Fruit fly (Drosophila melanogaster) whole organism, embryonic: ENCODE data around the gene CG5096.

ENCODE experiments used
- Abd-B ChIP-seq: fragments of 200-800 bp; sonication (Bioruptor generic); optimal IDR thresholded peaks from 2 replicates; lab custom pipeline; 2018; ENCODE audit warnings: missing biosample characterization, mild to moderate bottlenecking, missing genetic modification characterization, moderate library complexity
- Adf1 ChIP-seq: fragments of 200-800 bp; sonication (Bioruptor generic); IDR thresholded peaks from 2 replicates; pipeline ENCODE4 v1.3.6; 2022; ENCODE audit warnings: missing biosample characterization, missing genetic modification characterization
- Bdp1 ChIP-seq: fragments of 200-800 bp; sonication (Bioruptor generic); optimal IDR thresholded peaks from 3 replicates; lab custom pipeline; 2016; ENCODE audit warnings: missing biosample characterization, missing genetic modification characterization
- CG10209 ChIP-seq: fragments of 200-800 bp; sonication (Bioruptor generic); optimal IDR thresholded peaks from 3 replicates; lab custom pipeline; 2017; ENCODE audit warnings: missing biosample characterization, mild to moderate bottlenecking, missing genetic modification characterization, missing genetic modification reagents
- CG10274 ChIP-seq: fragments of 200-800 bp; sonication (Bioruptor generic); optimal IDR thresholded peaks from 3 replicates; lab custom pipeline; 2017; ENCODE audit warnings: missing biosample characterization, mild to moderate bottlenecking, missing genetic modification characterization
- CG10959 ChIP-seq: fragments of 200-800 bp; sonication (Bioruptor generic); IDR thresholded peaks from 2 replicates; pipeline ENCODE4 v1.3.6; 2022; ENCODE audit warnings: missing biosample characterization, missing genetic modification characterization
- CG12744 ChIP-seq: fragments of 200-800 bp; sonication (Bioruptor generic); optimal IDR thresholded peaks from 2 replicates; lab custom pipeline; 2016; ENCODE audit warnings: missing biosample characterization, missing genetic modification characterization
- CG14014 ChIP-seq: fragments of 200-800 bp; sonication (Bioruptor generic); IDR thresholded peaks from 2 replicates; pipeline ENCODE4 v1.3.6; 2022; ENCODE audit warnings: missing biosample characterization, missing genetic modification characterization
- CG15011 ChIP-seq: fragments of 200-800 bp; sonication (Bioruptor generic); optimal IDR thresholded peaks from 3 replicates; lab custom pipeline; 2018; ENCODE audit warnings: missing biosample characterization, mild to moderate bottlenecking, missing genetic modification characterization
- CG15601 ChIP-seq: fragments of 200-800 bp; sonication (Bioruptor generic); optimal IDR thresholded peaks from 3 replicates; lab custom pipeline; 2019; ENCODE audit warnings: missing biosample characterization, mild to moderate bottlenecking, missing genetic modification characterization, moderate library complexity
- CG16813 ChIP-seq: fragments of 200-800 bp; sonication (Bioruptor generic); IDR thresholded peaks from 3 replicates; pipeline ENCODE4 v1.3.6; 2022; ENCODE audit warnings: missing biosample characterization, missing genetic modification characterization; ENCODE audit not compliant: partially characterized antibody
- CG18476 ChIP-seq: fragments of 200-800 bp; sonication (Bioruptor generic); optimal IDR thresholded peaks from 2 replicates; lab custom pipeline; 2016; ENCODE audit warnings: missing biosample characterization, mild to moderate bottlenecking, missing genetic modification characterization
- CG2116 ChIP-seq: fragments of 200-800 bp; sonication (Bioruptor generic); optimal IDR thresholded peaks from 3 replicates; lab custom pipeline; 2018; ENCODE audit warnings: missing biosample characterization, mild to moderate bottlenecking, missing genetic modification characterization
- CG2202 ChIP-seq: fragments of 200-800 bp; sonication (Bioruptor generic); optimal IDR thresholded peaks from 2 replicates; lab custom pipeline; 2018; ENCODE audit warnings: missing biosample characterization, mild to moderate bottlenecking, missing genetic modification characterization
- CG33213 ChIP-seq: fragments of 200-800 bp; sonication (Bioruptor generic); optimal IDR thresholded peaks from 3 replicates; lab custom pipeline; 2016; ENCODE audit warnings: missing biosample characterization, missing genetic modification characterization
- CG4424 ChIP-seq: fragments of 200-800 bp; sonication (Bioruptor generic); optimal IDR thresholded peaks from 3 replicates; lab custom pipeline; 2016; ENCODE audit warnings: missing biosample characterization, missing genetic modification characterization
- CG5953 ChIP-seq: fragments of 200-800 bp; sonication (Bioruptor generic); IDR thresholded peaks from 2 replicates; pipeline ENCODE4 v1.3.6; 2022; ENCODE audit warnings: missing biosample characterization, missing genetic modification characterization
- CG7357 ChIP-seq: fragments of 200-800 bp; sonication (Bioruptor generic); IDR thresholded peaks from 3 replicates; pipeline ENCODE4 v1.3.6; 2022; ENCODE audit warnings: missing biosample characterization, missing genetic modification characterization
- CG9817 ChIP-seq: fragments of 200-800 bp; sonication (Bioruptor generic); optimal IDR thresholded peaks from 2 replicates; lab custom pipeline; 2018; ENCODE audit warnings: missing biosample characterization, mild to moderate bottlenecking, missing genetic modification characterization, moderate library complexity
- CHES-1-like ChIP-seq: fragments of 200-800 bp; sonication (Bioruptor generic); optimal IDR thresholded peaks from 2 replicates; lab custom pipeline; 2016; ENCODE audit warnings: missing biosample characterization, missing genetic modification characterization
- Chrac-16 ChIP-seq: fragments of 200-800 bp; sonication (Bioruptor generic); optimal IDR thresholded peaks from 3 replicates; lab custom pipeline; 2016; ENCODE audit warnings: missing biosample characterization, missing genetic modification characterization
- Dek ChIP-seq: fragments of 200-800 bp; sonication (Bioruptor generic); optimal IDR thresholded peaks from 3 replicates; lab custom pipeline; 2019; ENCODE audit warnings: missing biosample characterization, mild to moderate bottlenecking, missing genetic modification characterization, moderate library complexity
- Drgx ChIP-seq: fragments of 200-800 bp; sonication (Bioruptor generic); IDR thresholded peaks from 2 replicates; pipeline ENCODE4 v1.3.6; 2022; ENCODE audit warnings: missing biosample characterization, missing genetic modification characterization
- HLH54F ChIP-seq: fragments of 200-800 bp; sonication (Bioruptor generic); optimal IDR thresholded peaks from 3 replicates; lab custom pipeline; 2016; ENCODE audit warnings: missing biosample characterization, missing genetic modification characterization
- Lhr ChIP-seq: fragments of 200-800 bp; sonication (Bioruptor generic); optimal IDR thresholded peaks from 3 replicates; lab custom pipeline; 2017; ENCODE audit warnings: mild to moderate bottlenecking, missing biosample characterization, missing genetic modification reagents, missing genetic modification characterization
- Lim3 ChIP-seq: fragments of 200-800 bp; sonication (Bioruptor generic); IDR thresholded peaks from 2 replicates; pipeline ENCODE4 v1.3.6; 2022; ENCODE audit warnings: missing biosample characterization, missing genetic modification characterization
- NfI ChIP-seq: fragments of 200-800 bp; sonication (Bioruptor generic); optimal IDR thresholded peaks from 3 replicates; lab custom pipeline; 2018; ENCODE audit warnings: missing biosample characterization, mild to moderate bottlenecking, missing genetic modification characterization, moderate library complexity
- Optix ChIP-seq: fragments of 200-800 bp; sonication (Bioruptor generic); IDR thresholded peaks from 3 replicates; pipeline ENCODE4 v1.3.6; 2022; ENCODE audit warnings: missing biosample characterization, missing genetic modification characterization
- Scr ChIP-seq: fragments of 200-800 bp; sonication (Bioruptor generic); IDR thresholded peaks from 2 replicates; pipeline ENCODE4 v1.3.6; 2022; ENCODE audit warnings: missing biosample characterization, missing genetic modification characterization; ENCODE audit not compliant: partially characterized antibody
- Sin3A ChIP-seq: fragments of >200 bp; optimal IDR thresholded peaks from 2 replicates; lab custom pipeline; 2018
- Vsx1 ChIP-seq: fragments of 200-800 bp; sonication (Bioruptor generic); optimal IDR thresholded peaks from 2 replicates; lab custom pipeline; 2017; ENCODE audit warnings: missing biosample characterization, mild to moderate bottlenecking, missing genetic modification characterization, missing genetic modification reagents
- ac ChIP-seq: fragments of 200-800 bp; sonication (Bioruptor generic); optimal IDR thresholded peaks from 3 replicates; lab custom pipeline; 2017; ENCODE audit warnings: missing biosample characterization, mild to moderate bottlenecking, missing genetic modification characterization
- aop ChIP-seq: fragments of 200-800 bp; sonication (Bioruptor generic); IDR thresholded peaks from 2 replicates; pipeline ENCODE4 v1.3.6; 2022; ENCODE audit warnings: missing biosample characterization, missing genetic modification characterization
- ase ChIP-seq: fragments of 200-800 bp; sonication (Bioruptor generic); IDR thresholded peaks from 3 replicates; pipeline ENCODE4 v1.3.6; 2022; ENCODE audit warnings: missing biosample characterization, missing genetic modification characterization
- bcd ChIP-seq: fragments of 200-800 bp; sonication (Bioruptor generic); optimal IDR thresholded peaks from 2 replicates; lab custom pipeline; 2017; ENCODE audit warnings: missing biosample characterization, mild to moderate bottlenecking, missing genetic modification characterization
- bowl ChIP-seq: fragments of 200-800 bp; sonication (Bioruptor generic); IDR thresholded peaks from 2 replicates; pipeline ENCODE4 v1.3.6; 2022; ENCODE audit warnings: missing biosample characterization, missing genetic modification characterization
- br ChIP-seq: fragments of >200 bp; optimal IDR thresholded peaks from 2 replicates; lab custom pipeline; 2017
- cato ChIP-seq: fragments of 200-800 bp; sonication (Bioruptor generic); optimal IDR thresholded peaks from 2 replicates; lab custom pipeline; 2016; ENCODE audit warnings: missing biosample characterization, missing genetic modification characterization, borderline replicate concordance
- exex ChIP-seq: fragments of 200-800 bp; sonication (Bioruptor generic); optimal IDR thresholded peaks from 4 replicates; lab custom pipeline; 2018; ENCODE audit warnings: missing biosample characterization, mild to moderate bottlenecking, missing genetic modification characterization, moderate library complexity
- fd64A ChIP-seq: fragments of 200-800 bp; sonication (Bioruptor generic); optimal IDR thresholded peaks from 3 replicates; lab custom pipeline; 2018; ENCODE audit warnings: missing biosample characterization, mild to moderate bottlenecking, missing genetic modification characterization
- fu2 ChIP-seq: fragments of 200-800 bp; sonication (Bioruptor generic); optimal IDR thresholded peaks from 2 replicates; lab custom pipeline; 2016; ENCODE audit warnings: missing biosample characterization, missing genetic modification characterization
- gfzf ChIP-seq: fragments of 200-800 bp; sonication (Bioruptor generic); optimal IDR thresholded peaks from 2 replicates; lab custom pipeline; 2016; ENCODE audit warnings: missing biosample characterization, mild to moderate bottlenecking, missing genetic modification characterization, moderate library complexity
- h ChIP-seq: fragments of >200 bp; optimal IDR thresholded peaks from 2 replicates; lab custom pipeline; 2017
- hth ChIP-seq: fragments of >200 bp; optimal IDR thresholded peaks from 2 replicates; lab custom pipeline; 2017; ENCODE audit warnings: inconsistent platforms
- ind ChIP-seq: fragments of 200-800 bp; sonication (Bioruptor generic); optimal IDR thresholded peaks from 3 replicates; lab custom pipeline; 2016; ENCODE audit warnings: missing biosample characterization, missing genetic modification characterization
- kni ChIP-seq: fragments of 200-800 bp; sonication (Bioruptor generic); optimal IDR thresholded peaks from 3 replicates; lab custom pipeline; 2017; ENCODE audit warnings: mild to moderate bottlenecking, missing biosample characterization, missing genetic modification reagents, missing genetic modification characterization
- lmd ChIP-seq: fragments of 200-800 bp; sonication (Bioruptor generic); IDR thresholded peaks from 2 replicates; pipeline ENCODE4 v1.3.6; 2022; ENCODE audit warnings: missing biosample characterization, missing genetic modification characterization
- sob ChIP-seq: fragments of 200-800 bp; sonication (Bioruptor generic); IDR thresholded peaks from 2 replicates; pipeline ENCODE4 v1.3.6; 2022; ENCODE audit warnings: missing biosample characterization, missing genetic modification characterization
- sug ChIP-seq: fragments of 200-800 bp; optimal IDR thresholded peaks from 2 replicates; lab custom pipeline; 2019; ENCODE audit warnings: missing biosample characterization, mild to moderate bottlenecking, missing genetic modification characterization, moderate library complexity
- unpg ChIP-seq: fragments of 200-800 bp; sonication (Bioruptor generic); optimal IDR thresholded peaks from 3 replicates; lab custom pipeline; 2018; ENCODE audit warnings: missing biosample characterization, mild to moderate bottlenecking, missing genetic modification characterization, moderate library complexity
- usp ChIP-seq: fragments of >200 bp; optimal IDR thresholded peaks from 2 replicates; lab custom pipeline; 2017; ENCODE audit warnings: missing biosample characterization, missing genetic modification characterization
- zen ChIP-seq: fragments of 200-800 bp; sonication (Bioruptor generic); optimal IDR thresholded peaks from 3 replicates; lab custom pipeline; 2018; ENCODE audit warnings: missing biosample characterization, mild to moderate bottlenecking, missing genetic modification characterization, moderate library complexity

CG5096 gene

dm6 chr2L:10334854-10335277 lies 47.2 kb upstream of the CG5096 start (continued):
- peak; percentile 69 for TF ChIP-seq Scr (GFP tag; lab: Robert Waterston, UW)
- TF ChIP-seq lmd (GFP tag; lab: Robert Waterston, UW): no peak
- no peak for TF ChIP-seq br (lab: Kevin White, UChicago)
- TF ChIP-seq CG9817 (tag; lab: Kevin White, UChicago): no peak
- no peak for TF ChIP-seq CG12744 (GFP tag; lab: Kevin White, UChicago)
- TF ChIP-seq CG15011 (GFP tag; lab: Kevin White, UChicago): peak; percentile 45
- TF ChIP-seq bowl (GFP tag; lab: Robert Waterston, UW): no peak; the same call in 1 of the 2 replicates
- TF ChIP-seq usp (GFP tag; lab: Kevin White, UChicago): no peak
- no peak for TF ChIP-seq hth
- TF ChIP-seq NfI: peak; percentile 59
- peak; percentile 98 for TF ChIP-seq kni (GFP tag; lab: Kevin White, UChicago)
- TF ChIP-seq CG10959 (GFP tag; lab: Robert Waterston, UW): no peak
- peak; percentile 21 for TF ChIP-seq fu2 (GFP tag; lab: Kevin White, UChicago)
- TF ChIP-seq Optix: no peak
- TF ChIP-seq sob: peak; percentile 72; the same call in 1 of the 2 replicates
- TF ChIP-seq h (lab: Kevin White, UChicago): no peak
- peak; percentile 57 for TF ChIP-seq unpg (GFP tag; lab: Kevin White, UChicago)
- TF ChIP-seq gfzf (GFP tag; lab: Kevin White, UChicago): peak; percentile 34
- no peak for TF ChIP-seq bcd (GFP tag; lab: Kevin White, UChicago)
- peak; percentile 77 for TF ChIP-seq CG15601 (tag; lab: Kevin White, UChicago)
- peak; percentile 35 for TF ChIP-seq CG2202 (tag; lab: Kevin White, UChicago)
- TF ChIP-seq CG10274 (GFP tag; lab: Kevin White, UChicago): peak; percentile 28
- TF ChIP-seq aop (GFP tag; lab: Robert Waterston, UW): no peak
- TF ChIP-seq Abd-B (GFP tag; lab: Kevin White, UChicago): no peak
- peak; percentile 63 for TF ChIP-seq CG10209 (GFP tag; lab: Kevin White, UChicago)
- peak; percentile 73 for TF ChIP-seq CHES-1-like (GFP tag; lab: Kevin White, UChicago)
- TF ChIP-seq ind (GFP tag; lab: Kevin White, UChicago): peak; percentile 9
- 0 out of 3 replicates have a peak, but pooled peaks have one; percentile 40 for TF ChIP-seq CG16813 (GFP tag; lab: Robert Waterston, UW)
- TF ChIP-seq Adf1 (GFP tag; lab: Robert Waterston, UW): peak; percentile 16; the same call in 1 of the 2 replicates
- TF ChIP-seq Lim3: no peak
- TF ChIP-seq CG18476 (GFP tag; lab: Kevin White, UChicago): no peak
- peak; percentile 24 for TF ChIP-seq Lhr
- no peak for TF ChIP-seq cato (GFP tag; lab: Kevin White, UChicago)
- 0 out of 2 replicates have a peak, but pooled peaks have one; percentile 19 for TF ChIP-seq CG5953 (GFP tag; lab: Robert Waterston, UW)
- peak; percentile 60 for TF ChIP-seq Dek (tag; lab: Kevin White, UChicago)
- TF ChIP-seq exex: peak; percentile 97
- TF ChIP-seq Vsx1 (GFP tag; lab: Kevin White, UChicago): peak; percentile 75
- peak; percentile 15 for TF ChIP-seq ac (GFP tag; lab: Kevin White, UChicago)
- TF ChIP-seq zen (tag; lab: Kevin White, UChicago): peak; percentile 29
- TF ChIP-seq CG33213 (GFP tag; lab: Kevin White, UChicago): peak; percentile 61
- peak; percentile 2 for TF ChIP-seq Chrac-16 (GFP tag; lab: Kevin White, UChicago)
- TF ChIP-seq CG2116 (GFP tag; lab: Kevin White, UChicago): no peak
- peak; percentile 25 for TF ChIP-seq HLH54F (GFP tag; lab: Kevin White, UChicago)
- no peak for TF ChIP-seq fd64A (GFP tag; lab: Kevin White, UChicago)
- TF ChIP-seq sug: peak; percentile 87
- no peak for TF ChIP-seq Bdp1 (GFP tag; lab: Kevin White, UChicago)
- no peak for TF ChIP-seq ase (GFP tag; lab: Robert Waterston, UW)
- TF ChIP-seq CG7357: no peak
- TF ChIP-seq CG14014 (GFP tag; lab: Robert Waterston, UW): peak; percentile 56; the same call in 1 of the 2 replicates
- peak; percentile 36 for TF ChIP-seq CG4424 (GFP tag; lab: Kevin White, UChicago)
- TF ChIP-seq Sin3A (lab: Kevin White, UChicago): no peak
- TF ChIP-seq Drgx (GFP tag; lab: Robert Waterston, UW): no peak
